Worm (Caenorhabditis elegans) whole organism, L4 larva: ENCODE measurements around the gene K09H11.4.

Experiments used
- F10B5.3 ChIP-seq: sonication (generic microtip); optimal IDR thresholded peaks from 2 replicates; lab custom pipeline; 2016; ENCODE audit warnings: mild to moderate bottlenecking, missing genetic modification characterization, missing compliant biosample characterization
- F44E2.7 ChIP-seq: fragments of 200-800 bp; sonication (Bioruptor generic); IDR thresholded peaks from 2 replicates; pipeline ENCODE4 v2.1.2; 2022; ENCODE audit warnings: missing genetic modification characterization, missing compliant biosample characterization
- T20F7.1 ChIP-seq: fragments of 200-800 bp; sonication (Bioruptor generic); optimal IDR thresholded peaks from 2 replicates; lab custom pipeline; 2018; ENCODE audit warnings: mild to moderate bottlenecking, missing genetic modification characterization, missing compliant biosample characterization
- T26A8.4 ChIP-seq: fragments of 200-800 bp; sonication (Bioruptor generic); IDR thresholded peaks from 2 replicates; pipeline ENCODE4 v1.3.6; 2022; ENCODE audit warnings: missing genetic modification characterization, missing compliant biosample characterization
- Y48G9A.11 ChIP-seq: fragments of 200-800 bp; sonication (Bioruptor generic); IDR thresholded peaks from 2 replicates; pipeline ENCODE4 v1.3.6; 2022; ENCODE audit warnings: missing genetic modification reagents, missing genetic modification characterization, missing compliant biosample characterization
- Y75B8A.6 ChIP-seq: fragments of 200-800 bp; sonication (Bioruptor generic); IDR thresholded peaks from 2 replicates; pipeline ENCODE4 v1.3.6; 2022; ENCODE audit warnings: missing genetic modification reagents, missing genetic modification characterization, missing compliant biosample characterization
- ZK546.5 ChIP-seq, 2 experiments: sonication (generic microtip); optimal IDR thresholded peaks; 2 replicates each; lab custom pipeline; 2017; ENCODE audit warnings: missing biosample characterization in 2 of 2, missing genetic modification characterization in 2 of 2
- aha-1 ChIP-seq: fragments of 150-350 bp; peaks from one replicate; lab custom pipeline; 2014; ENCODE audit warnings: missing biosample characterization, missing genetic modification characterization
- arid-1 ChIP-seq: fragments of 200-800 bp; sonication (Bioruptor generic); conservative IDR thresholded peaks from 2 replicates; pipeline ENCODE4 v1.3.6; 2022; ENCODE audit warnings: missing genetic modification reagents, missing genetic modification characterization, missing compliant biosample characterization
- attf-4 ChIP-seq: sonication (generic microtip); optimal IDR thresholded peaks from 3 replicates; lab custom pipeline; 2017; ENCODE audit warnings: missing biosample characterization, missing genetic modification characterization
- ceh-20 ChIP-seq: fragments of 200-800 bp; sonication (Bioruptor generic); IDR thresholded peaks from 2 replicates; pipeline ENCODE4 v1.3.6; 2022; ENCODE audit warnings: missing genetic modification reagents, missing genetic modification characterization, missing compliant biosample characterization
- ceh-28 ChIP-seq: fragments of 150-350 bp; optimal IDR thresholded peaks from 2 replicates; lab custom pipeline; 2014; ENCODE audit warnings: missing biosample characterization, missing genetic modification reagents, missing genetic modification characterization
- ceh-44 ChIP-seq: fragments of 200-800 bp; sonication (Bioruptor generic); IDR thresholded peaks from 2 replicates; pipeline ENCODE4 v1.3.6; 2022; ENCODE audit warnings: missing genetic modification reagents, missing genetic modification characterization, missing compliant biosample characterization
- ceh-62 ChIP-seq: sonication (generic microtip); optimal IDR thresholded peaks from 2 replicates; lab custom pipeline; 2017; ENCODE audit warnings: missing biosample characterization, missing genetic modification characterization
- cey-2 ChIP-seq: sonication (generic microtip); optimal IDR thresholded peaks from 3 replicates; lab custom pipeline; 2017; ENCODE audit warnings: missing genetic modification characterization, mild to moderate bottlenecking, missing compliant biosample characterization, antibody characterized with exemption, borderline replicate concordance; ENCODE audit not compliant: insufficient read depth
- daf-12 ChIP-seq: fragments of 150-350 bp; optimal IDR thresholded peaks from 2 replicates; lab custom pipeline; 2014; ENCODE audit warnings: missing biosample characterization, missing genetic modification reagents, missing genetic modification characterization
- daf-8 ChIP-seq: fragments of 200-800 bp; sonication (Bioruptor generic); IDR thresholded peaks from 2 replicates; pipeline ENCODE4 v1.3.6; 2022; ENCODE audit warnings: missing genetic modification characterization, missing compliant biosample characterization
- dmd-8 ChIP-seq: fragments of 200-800 bp; sonication (Bioruptor generic); IDR thresholded peaks from 2 replicates; pipeline ENCODE4 v1.3.6; 2022; ENCODE audit warnings: missing genetic modification characterization, missing compliant biosample characterization
- dve-1 ChIP-seq: sonication (generic microtip); optimal IDR thresholded peaks from 2 replicates; lab custom pipeline; 2017; ENCODE audit warnings: antibody characterized with exemption, mild to moderate bottlenecking, missing genetic modification characterization, missing compliant biosample characterization; ENCODE audit not compliant: insufficient read depth
- egl-43 ChIP-seq: fragments of 200-800 bp; sonication (Bioruptor generic); IDR thresholded peaks from 2 replicates; pipeline ENCODE4 v1.3.6; 2022; ENCODE audit warnings: missing genetic modification reagents, missing genetic modification characterization, missing compliant biosample characterization
- fos-1 ChIP-seq: fragments of 150-350 bp; optimal IDR thresholded peaks from 2 replicates; lab custom pipeline; 2014; ENCODE audit warnings: missing biosample characterization, missing genetic modification characterization
- hif-1 ChIP-seq, 2 experiments: sonication (generic microtip); optimal IDR thresholded peaks; 2 replicates each; lab custom pipeline; 2016 to 2017; ENCODE audit warnings: missing compliant biosample characterization in 2 of 2, missing genetic modification characterization in 2 of 2, missing genetic modification reagents in 2 of 2, missing genotype in 2 of 2, mild to moderate bottlenecking in 1 of 2
- hlh-11 ChIP-seq: fragments of 200-800 bp; sonication (Bioruptor generic); optimal IDR thresholded peaks from 2 replicates; lab custom pipeline; 2018; ENCODE audit warnings: mild to moderate bottlenecking, missing genetic modification characterization, missing compliant biosample characterization
- hlh-30 ChIP-seq: sonication (generic microtip); optimal IDR thresholded peaks from 2 replicates; lab custom pipeline; 2017; ENCODE audit warnings: antibody characterized with exemption, mild to moderate bottlenecking, missing genetic modification characterization, missing compliant biosample characterization; ENCODE audit not compliant: insufficient read depth
- lim-7 ChIP-seq: fragments of 200-800 bp; sonication (Bioruptor generic); IDR thresholded peaks from 2 replicates; pipeline ENCODE4 v1.3.6; 2022; ENCODE audit warnings: missing genetic modification characterization, missing compliant biosample characterization
- lin-15B ChIP-seq: fragments of 150-350 bp; sonication (generic microtip); optimal IDR thresholded peaks from 3 replicates; lab custom pipeline; 2014; ENCODE audit warnings: missing biosample characterization, missing genetic modification characterization
- lin-29 ChIP-seq: fragments of 200-800 bp; sonication (Bioruptor generic); IDR thresholded peaks from 2 replicates; pipeline ENCODE4 v1.3.6; 2022; ENCODE audit warnings: missing genetic modification reagents, missing genetic modification characterization, missing compliant biosample characterization
- lin-38 ChIP-seq: fragments of 200-800 bp; sonication (Bioruptor generic); IDR thresholded peaks from 2 replicates; pipeline ENCODE4 v1.3.6; 2022; ENCODE audit warnings: missing genetic modification reagents, missing genetic modification characterization, missing compliant biosample characterization
- madf-9 ChIP-seq: fragments of 200-800 bp; sonication (Bioruptor generic); conservative IDR thresholded peaks from 2 replicates; pipeline ENCODE4 v1.3.6; 2022; ENCODE audit warnings: missing genetic modification reagents, missing genetic modification characterization, missing compliant biosample characterization
- mep-1 ChIP-seq: fragments of 150-350 bp; sonication (generic microtip); optimal IDR thresholded peaks from 3 replicates; lab custom pipeline; 2014; ENCODE audit warnings: missing biosample characterization, missing genetic modification characterization
- mxl-2 ChIP-seq: fragments of 200-800 bp; sonication (Bioruptor generic); conservative IDR thresholded peaks from 2 replicates; pipeline ENCODE4 v1.3.6; 2022; ENCODE audit warnings: missing genetic modification reagents, missing genetic modification characterization, missing compliant biosample characterization
- mxl-3 ChIP-seq: fragments of 200-800 bp; sonication (Bioruptor generic); optimal IDR thresholded peaks from 2 replicates; lab custom pipeline; 2018; ENCODE audit warnings: mild to moderate bottlenecking, missing genetic modification characterization, missing compliant biosample characterization
- nhr-10 ChIP-seq: fragments of 150-350 bp; optimal IDR thresholded peaks from 2 replicates; lab custom pipeline; 2014; ENCODE audit warnings: missing biosample characterization, missing genetic modification characterization
- nhr-102 ChIP-seq: sonication (generic microtip); optimal IDR thresholded peaks from 2 replicates; lab custom pipeline; 2016; ENCODE audit warnings: mild to moderate bottlenecking, missing genetic modification characterization, moderate library complexity, missing compliant biosample characterization
- nhr-111 ChIP-seq: fragments of 200-800 bp; sonication (Bioruptor generic); optimal IDR thresholded peaks from 2 replicates; lab custom pipeline; 2018; ENCODE audit warnings: mild to moderate bottlenecking, missing genetic modification characterization, missing compliant biosample characterization
- nhr-237 ChIP-seq: sonication (generic microtip); optimal IDR thresholded peaks from 2 replicates; lab custom pipeline; 2017; ENCODE audit warnings: missing biosample characterization, missing genetic modification characterization
- nhr-25 ChIP-seq: sonication (generic microtip); optimal IDR thresholded peaks from 2 replicates; lab custom pipeline; 2017; ENCODE audit warnings: missing genetic modification characterization, mild to moderate bottlenecking, missing compliant biosample characterization, antibody characterized with exemption, moderate library complexity, borderline replicate concordance; ENCODE audit not compliant: insufficient read depth
- nhr-41 ChIP-seq: fragments of 200-800 bp; sonication (Bioruptor generic); IDR thresholded peaks from 2 replicates; pipeline ENCODE4 v1.3.6; 2022; ENCODE audit warnings: missing genetic modification reagents, missing genetic modification characterization, missing compliant biosample characterization
- nhr-42 ChIP-seq: fragments of 200-800 bp; sonication (Bioruptor generic); IDR thresholded peaks from 2 replicates; pipeline ENCODE4 v1.3.6; 2022; ENCODE audit warnings: missing genetic modification characterization, missing compliant biosample characterization
- nhr-77 ChIP-seq: fragments of 150-350 bp; optimal IDR thresholded peaks from 2 replicates; lab custom pipeline; 2014; ENCODE audit warnings: missing biosample characterization, missing genetic modification characterization
- pqm-1 ChIP-seq: sonication (generic microtip); optimal IDR thresholded peaks from 2 replicates; lab custom pipeline; 2017; ENCODE audit warnings: missing biosample characterization, missing genetic modification characterization
- set-16 ChIP-seq: fragments of 200-800 bp; sonication (Bioruptor generic); IDR thresholded peaks from 2 replicates; pipeline ENCODE4 v1.3.6; 2022; ENCODE audit warnings: missing genetic modification reagents, missing genetic modification characterization, missing compliant biosample characterization
- skn-1 ChIP-seq: fragments of 150-350 bp; optimal IDR thresholded peaks from 2 replicates; lab custom pipeline; 2014; ENCODE audit warnings: missing biosample characterization, missing genetic modification characterization
- snpc-4 ChIP-seq: fragments of 150-350 bp; optimal IDR thresholded peaks from 2 replicates; lab custom pipeline; 2014; ENCODE audit warnings: missing biosample characterization, missing genetic modification characterization
- spr-1 ChIP-seq: sonication (generic microtip); optimal IDR thresholded peaks from 2 replicates; lab custom pipeline; 2016; ENCODE audit warnings: mild to moderate bottlenecking, missing genetic modification characterization, missing compliant biosample characterization
- tag-97 ChIP-seq: fragments of 200-800 bp; sonication (Bioruptor generic); IDR thresholded peaks from 2 replicates; pipeline ENCODE4 v1.3.6; 2022; ENCODE audit warnings: missing genetic modification characterization, missing compliant biosample characterization
- unc-130 ChIP-seq: sonication (generic microtip); optimal IDR thresholded peaks from 2 replicates; lab custom pipeline; 2016; ENCODE audit warnings: missing genetic modification reagents, missing genetic modification characterization, missing compliant biosample characterization
- vab-7 ChIP-seq: fragments of 200-800 bp; sonication (Bioruptor generic); IDR thresholded peaks from 2 replicates; pipeline ENCODE4 v1.3.6; 2022; ENCODE audit warnings: missing genetic modification reagents, missing genetic modification characterization, missing compliant biosample characterization
- zag-1 ChIP-seq: fragments of 150-350 bp; optimal IDR thresholded peaks from 2 replicates; lab custom pipeline; 2014; ENCODE audit warnings: missing biosample characterization, missing genetic modification characterization
- zip-11 ChIP-seq: fragments of 200-800 bp; sonication (Bioruptor generic); IDR thresholded peaks from 2 replicates; pipeline ENCODE4 v1.3.6; 2022; ENCODE audit warnings: missing genetic modification characterization, missing compliant biosample characterization
- zip-2 ChIP-seq: fragments of 150-350 bp; optimal IDR thresholded peaks from 2 replicates; lab custom pipeline; 2014; ENCODE audit warnings: missing biosample characterization, missing genetic modification characterization
- ztf-7 ChIP-seq: fragments of 150-350 bp; optimal IDR thresholded peaks from 2 replicates; lab custom pipeline; 2014; ENCODE audit warnings: missing biosample characterization, missing genetic modification characterization

The K09H11.4 gene

ce11 chrV:5768292-5768695 is 41.9 kb upstream of the K09H11.4 start (continued):
- TF ChIP-seq daf-12, result no peak
- TF ChIP-seq set-16 (GFP tag; lab: Robert Waterston, UW), result no peak
- no peak for TF ChIP-seq arid-1
- TF ChIP-seq ZK546.5 (tag; optimal IDR thresholded peaks at IDR 0.05; lab: Kevin White, UChicago), result no peak
- TF ChIP-seq zip-2 (tag; lab: Kevin White, UChicago), result peak; percentile 18
- TF ChIP-seq skn-1, result no peak
- no peak for TF ChIP-seq lin-15B
- TF ChIP-seq nhr-102 (tag; lab: Kevin White, UChicago), result peak; percentile 78
- TF ChIP-seq ceh-28 (tag; lab: Kevin White, UChicago), result no peak
- no peak for TF ChIP-seq madf-9 (GFP tag; lab: Robert Waterston, UW)
- TF ChIP-seq nhr-237 (tag; lab: Kevin White, UChicago), result no peak
- TF ChIP-seq attf-4 (tag; lab: Kevin White, UChicago), result no peak
- TF ChIP-seq spr-1 (tag; lab: Kevin White, UChicago), result peak; percentile 67
- TF ChIP-seq ztf-7 (tag; lab: Kevin White, UChicago), result peak; percentile 17
- TF ChIP-seq zip-11, result no peak
- TF ChIP-seq T26A8.4, result peak; percentile 46
- TF ChIP-seq hif-1 (tag; optimal IDR thresholded peaks at IDR 0.05; lab: Kevin White, UChicago), result peak; percentile 6 to 21
- peak; percentile 86 for TF ChIP-seq dve-1 (tag; lab: Kevin White, UChicago)
- TF ChIP-seq aha-1 (tag; lab: Kevin White, UChicago), result no peak
- no peak for TF ChIP-seq nhr-111 (GFP tag; lab: Kevin White, UChicago)
- no peak for TF ChIP-seq ceh-44 (GFP tag; lab: Robert Waterston, UW)
- no peak for TF ChIP-seq Y48G9A.11 (GFP tag; lab: Robert Waterston, UW)
- no peak for TF ChIP-seq egl-43
- TF ChIP-seq mxl-3 (GFP tag; lab: Kevin White, UChicago), result peak; percentile 82
- no peak for TF ChIP-seq dmd-8 (GFP tag; lab: Robert Waterston, UW)
- TF ChIP-seq daf-8 (GFP tag; lab: Robert Waterston, UW), result no peak
- no peak for TF ChIP-seq nhr-41 (GFP tag; lab: Robert Waterston, UW)
- TF ChIP-seq nhr-42 (GFP tag; lab: Robert Waterston, UW), result no peak
- no peak for TF ChIP-seq tag-97 (GFP tag; lab: Robert Waterston, UW)
- TF ChIP-seq lin-29 (GFP tag; lab: Robert Waterston, UW), result no peak
- no peak for TF ChIP-seq lim-7
- no peak for TF ChIP-seq Y75B8A.6 (GFP tag; lab: Robert Waterston, UW)
- peak; percentile 91 for TF ChIP-seq hlh-30
- peak; percentile 15 for TF ChIP-seq T20F7.1 (GFP tag; lab: Kevin White, UChicago)
- peak; percentile 64 for TF ChIP-seq nhr-25 (tag; lab: Kevin White, UChicago)
- peak; percentile 93 for TF ChIP-seq cey-2 (tag; lab: Kevin White, UChicago)
- TF ChIP-seq snpc-4, result no peak
- no peak for TF ChIP-seq ceh-62
- no peak for TF ChIP-seq fos-1
- TF ChIP-seq vab-7 (GFP tag; lab: Robert Waterston, UW), result no peak
- TF ChIP-seq pqm-1 (tag; lab: Kevin White, UChicago), result peak; percentile 33
- no peak for TF ChIP-seq F44E2.7 (GFP tag; lab: Robert Waterston, UW)
- TF ChIP-seq nhr-10, result peak; percentile 79
- peak; percentile 32; the same call in 1 of the 2 replicates for TF ChIP-seq lin-38 (GFP tag; lab: Robert Waterston, UW)
- TF ChIP-seq zag-1 (tag; lab: Kevin White, UChicago), result no peak
- peak; percentile 98 for TF ChIP-seq hlh-11
- no peak for TF ChIP-seq F10B5.3 (tag; lab: Kevin White, UChicago)
- peak; percentile 80; the same call in 1 of the 2 replicates for TF ChIP-seq ceh-20 (GFP tag; lab: Robert Waterston, UW)
- TF ChIP-seq mep-1, result peak; percentile 28
- peak; percentile 9 for TF ChIP-seq nhr-77 (tag; lab: Kevin White, UChicago)
- peak; percentile 97 for TF ChIP-seq mxl-2
- TF ChIP-seq unc-130 (GFP tag; lab: Kevin White, UChicago), result no peak
